Worm (Caenorhabditis elegans): Measurements from ENCODE around the gene ZK721.4.
A peak's percentile ranks its signal among the peaks of the same experiment; 100 is the strongest.

ZK721.4 gene

DNA sequence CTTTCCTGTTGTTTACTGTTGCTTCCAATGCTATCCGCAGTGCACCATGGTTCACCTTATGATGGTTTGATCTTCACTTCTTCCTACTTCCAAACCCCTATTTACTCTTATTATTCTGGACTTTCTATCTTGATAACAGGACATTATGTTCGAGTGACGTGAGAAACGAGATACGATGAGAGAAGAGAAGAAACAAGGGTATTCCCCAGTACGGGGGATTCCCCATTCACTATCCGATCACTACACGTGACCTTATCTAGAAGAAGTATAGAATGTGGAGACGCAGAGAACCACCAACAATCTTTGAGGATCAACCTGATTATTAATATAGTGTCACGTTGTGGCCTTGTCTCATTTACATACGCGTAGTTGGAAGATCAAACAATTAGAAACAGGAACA is 26.1 kb upstream of the ZK721.4 start:
- peak; percentile 29 for TF ChIP-seq pqm-1 (tag; optimal IDR thresholded peaks at IDR 0.05)
- TF ChIP-seq nhr-43 (tag; optimal IDR thresholded peaks at IDR 0.05; ENCODE audit: poor library complexity, severe bottlenecking) = peak; percentile 81
- no peak for TF ChIP-seq daf-12 (tag; optimal IDR thresholded peaks at IDR 0.05)
- TF ChIP-seq hmg-11 (tag; optimal IDR thresholded peaks at IDR 0.05) = no peak
- peak; percentile 68 for TF ChIP-seq nhr-23 (tag; optimal IDR thresholded peaks at IDR 0.05)
- peak; percentile 52 for TF ChIP-seq nhr-25 (tag; optimal IDR thresholded peaks at IDR 0.05)
- no peak for TF ChIP-seq ztf-11 (tag; optimal IDR thresholded peaks at IDR 0.05)
- TF ChIP-seq elt-3 (tag; optimal IDR thresholded peaks at IDR 0.05) = peak in 1 of 3 experiments; percentile 12
- TF ChIP-seq mdl-1 (tag; optimal IDR thresholded peaks at IDR 0.05) = peak; percentile 44

DNA sequence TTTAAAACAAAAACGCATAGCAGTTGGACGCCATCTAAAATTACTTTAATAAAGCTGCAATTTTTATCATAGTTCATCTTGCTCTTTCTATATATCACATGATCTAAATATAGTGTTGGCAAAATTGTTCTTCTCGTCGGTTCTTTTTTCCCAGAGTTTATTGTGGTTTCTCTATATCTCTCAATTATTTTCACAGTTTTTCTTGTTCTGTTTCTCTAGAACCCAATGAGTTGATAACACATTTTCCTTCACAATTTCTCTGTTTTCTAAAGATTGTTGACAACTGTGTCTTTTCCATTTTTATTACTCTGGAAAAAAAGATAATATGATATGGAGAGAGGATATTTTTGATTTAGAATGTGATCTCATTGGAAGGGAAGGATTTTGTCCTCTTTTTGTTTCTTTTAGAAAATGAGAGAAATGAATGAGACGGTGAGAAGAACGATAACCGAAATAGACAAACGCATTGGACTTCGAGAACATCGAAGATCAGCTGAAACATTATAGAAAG is 24.3 kb upstream of the ZK721.4 start:
- TF ChIP-seq lin-15B (tag; optimal IDR thresholded peaks at IDR 0.05) (no peak), aly-2 (tag; optimal IDR thresholded peaks at IDR 0.05) (no peak), pha-4 (tag; optimal IDR thresholded peaks at IDR 0.05) (peak; percentile 6), nhr-23 (tag; optimal IDR thresholded peaks at IDR 0.05) (no peak), nfya-1 (tag; optimal IDR thresholded peaks at IDR 0.05; ENCODE audit: insufficient read depth) (no peak), egl-27 (tag; optimal IDR thresholded peaks at IDR 0.05) (no peak), elt-2 (tag; optimal IDR thresholded peaks at IDR 0.05) (peak; percentile 12), elt-1 (tag; optimal IDR thresholded peaks at IDR 0.05) (no peak), egl-5 (tag; optimal IDR thresholded peaks at IDR 0.05) (no peak), pqm-1 (tag; optimal IDR thresholded peaks at IDR 0.05) (no peak)

DNA sequence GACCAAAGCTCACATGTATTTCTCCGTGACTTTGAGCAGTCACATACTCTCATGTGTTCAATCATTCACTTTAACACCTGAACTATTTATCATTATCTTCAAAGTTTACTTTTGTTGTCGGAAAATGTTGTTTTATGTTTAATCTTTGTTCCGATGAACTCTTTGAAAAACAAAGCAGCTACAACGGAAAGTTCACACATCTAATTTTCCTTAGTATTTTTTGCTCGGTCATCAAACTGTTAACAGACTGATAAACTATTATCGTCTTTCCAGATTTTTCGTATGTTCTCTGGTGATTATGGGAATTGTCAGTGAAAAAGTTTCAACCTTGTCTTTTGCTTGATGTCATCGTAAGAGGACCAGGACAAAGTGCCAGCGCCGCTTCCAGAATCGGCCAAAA is 22.7 kb upstream of the ZK721.4 start:
- peak; percentile 74 for TF ChIP-seq elt-2 (tag; optimal IDR thresholded peaks at IDR 0.05)
- no peak for TF ChIP-seq ztf-4 (tag; optimal IDR thresholded peaks at IDR 0.05)
- TF ChIP-seq pha-4 (tag; optimal IDR thresholded peaks at IDR 0.05) = peak; percentile 30
- peak; percentile 67 for TF ChIP-seq pqm-1 (tag; optimal IDR thresholded peaks at IDR 0.05)
- TF ChIP-seq ceh-16 (tag; optimal IDR thresholded peaks at IDR 0.05) = no peak

DNA sequence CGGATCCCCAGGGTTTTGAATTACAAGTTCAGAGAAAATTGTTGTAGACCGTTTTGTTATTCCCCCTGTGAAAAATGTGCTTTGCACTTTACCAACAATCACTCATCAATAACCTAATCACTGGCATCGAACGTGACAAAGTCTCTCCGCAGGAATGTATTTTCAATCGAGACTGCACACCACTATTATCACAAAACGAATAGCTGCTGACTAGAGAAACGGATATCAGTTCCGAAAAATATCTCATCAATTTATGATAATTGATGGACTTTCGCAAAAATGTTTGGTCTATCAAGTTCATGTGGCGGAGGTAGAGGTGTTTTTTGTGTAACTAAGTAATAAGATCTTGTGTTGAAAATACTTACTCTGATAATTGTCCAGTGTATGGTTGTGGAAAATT is 17.6 kb upstream of the ZK721.4 start:
- TF ChIP-seq aly-2 (tag; optimal IDR thresholded peaks at IDR 0.05) = no peak
- TF ChIP-seq lin-39 (tag; optimal IDR thresholded peaks at IDR 0.05) = peak; percentile 18
- TF ChIP-seq pqm-1 (tag; optimal IDR thresholded peaks at IDR 0.05) = peak; percentile 22

- TF ChIP-seq zag-1 (tag; optimal IDR thresholded peaks at IDR 0.05) (no peak), nhr-28 (tag; optimal IDR thresholded peaks at IDR 0.05) (no peak), elt-2 (tag; optimal IDR thresholded peaks at IDR 0.05) (no peak), nhr-76 (tag; optimal IDR thresholded peaks at IDR 0.05) (no peak), eor-1 (tag; optimal IDR thresholded peaks at IDR 0.05) (no peak), mdl-1 (tag; optimal IDR thresholded peaks at IDR 0.05) (no peak), lin-15B (tag; optimal IDR thresholded peaks at IDR 0.05) (no peak), egl-27 (tag; optimal IDR thresholded peaks at IDR 0.05) (no peak), nhr-77 (tag; optimal IDR thresholded peaks at IDR 0.05) (no peak), ceh-82 (tag; optimal IDR thresholded peaks at IDR 0.05) (no peak), elt-1 (tag; optimal IDR thresholded peaks at IDR 0.05) (no peak), elt-3 (tag; optimal IDR thresholded peaks at IDR 0.05) (no peak), tbx-2 (tag; optimal IDR thresholded peaks at IDR 0.05) (no peak), fkh-10 (GFP tag; optimal IDR thresholded peaks at IDR 0.05) (no peak), nhr-23 (tag; optimal IDR thresholded peaks at IDR 0.05) (no peak), ztf-11 (tag; optimal IDR thresholded peaks at IDR 0.05) (no peak), unc-62 (GFP tag; optimal IDR thresholded peaks at IDR 0.05) (no peak), ceh-16 (tag; optimal IDR thresholded peaks at IDR 0.05) (no peak)
Observed at ce11 chrX:8761497-8761896, 17.2 kb upstream of the ZK721.4 start, which contains the start of gene M02D8.5. TSS of gene M02D8.5 (minus strand) at chrX:8761597.

DNA sequence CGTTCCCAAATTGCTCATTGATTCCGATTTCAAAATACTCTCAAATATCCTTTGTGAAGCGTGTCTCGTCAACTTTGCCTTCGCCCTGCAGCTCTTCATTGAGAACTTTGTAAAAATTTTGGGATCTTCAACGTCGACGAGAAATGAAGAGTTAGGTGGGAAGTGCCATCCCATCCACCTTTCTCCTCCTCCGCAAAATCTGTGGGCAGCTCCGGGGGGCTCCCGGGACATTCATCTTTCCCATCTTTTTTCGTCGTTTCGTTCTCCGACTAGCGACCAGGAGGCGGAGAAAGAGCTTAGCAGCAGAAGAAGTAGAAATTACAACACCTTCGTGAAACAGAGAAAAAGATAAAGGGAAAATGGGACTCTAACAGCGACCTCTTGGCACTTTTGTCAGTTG is 15.7 kb upstream of the ZK721.4 start:
- TF ChIP-seq lin-39 (tag; optimal IDR thresholded peaks at IDR 0.05) = no peak
- peak; percentile 19 for TF ChIP-seq nfya-1 (tag; optimal IDR thresholded peaks at IDR 0.05; ENCODE audit: insufficient read depth)

- TF ChIP-seq fos-1 (tag; optimal IDR thresholded peaks at IDR 0.05) = no peak
- TF ChIP-seq ceh-28 (tag; optimal IDR thresholded peaks at IDR 0.05) = no peak
Observed at ce11 chrX:8763607-8764006, 15.1 kb upstream of the ZK721.4 start, which contains the start of gene zig-12. TSS of gene zig-12 (plus strand) at chrX:8763907.
